Worm (Caenorhabditis elegans) whole organism, mixed stage, embryonic: ENCODE results near the gene clec-68.

Source experiments
- blmp-1 ChIP-seq: fragments of 150-350 bp; optimal IDR thresholded peaks from 2 replicates; lab custom pipeline; 2014; ENCODE audit warnings: missing biosample characterization, missing genetic modification characterization
- ceh-43 ChIP-seq: fragments of 200-800 bp; sonication (Bioruptor generic); optimal IDR thresholded peaks from 2 replicates; lab custom pipeline; 2018; ENCODE audit warnings: mild to moderate bottlenecking, missing genetic modification characterization, moderate library complexity, missing compliant biosample characterization
- drap-1 ChIP-seq: fragments of 200-800 bp; sonication (Bioruptor generic); optimal IDR thresholded peaks from 3 replicates; lab custom pipeline; 2018; ENCODE audit warnings: mild to moderate bottlenecking, missing genetic modification characterization, missing compliant biosample characterization
- elt-1 ChIP-seq: sonication (generic microtip); optimal IDR thresholded peaks from 2 replicates; lab custom pipeline; 2017; ENCODE audit warnings: missing genetic modification characterization, mild to moderate bottlenecking, missing compliant biosample characterization, antibody characterized with exemption, moderate library complexity, borderline replicate concordance; ENCODE audit not compliant: insufficient read depth
- elt-3 ChIP-seq: fragments of 150-350 bp; optimal IDR thresholded peaks from 2 replicates; lab custom pipeline; 2014; ENCODE audit warnings: missing biosample characterization, missing genetic modification characterization
- flh-1 ChIP-seq: fragments of 200-800 bp; sonication (Bioruptor generic); optimal IDR thresholded peaks from 2 replicates; lab custom pipeline; 2018; ENCODE audit warnings: mild to moderate bottlenecking, missing genetic modification characterization, moderate library complexity, missing compliant biosample characterization
- hlh-1 ChIP-seq: fragments of 150-350 bp; optimal IDR thresholded peaks from 2 replicates; lab custom pipeline; 2014; ENCODE audit warnings: missing biosample characterization, missing genetic modification reagents, missing genetic modification characterization
- lin-13 ChIP-seq: fragments of 150-350 bp; optimal IDR thresholded peaks from 2 replicates; lab custom pipeline; 2014; ENCODE audit warnings: missing biosample characterization, missing genetic modification characterization
- lsy-2 ChIP-seq: fragments of 150-350 bp; optimal IDR thresholded peaks from 2 replicates; lab custom pipeline; 2014; ENCODE audit warnings: missing biosample characterization, missing genetic modification characterization
- mab-5 ChIP-seq: fragments of 150-350 bp; optimal IDR thresholded peaks from 2 replicates; lab custom pipeline; 2014; ENCODE audit warnings: missing biosample characterization, missing genetic modification characterization
- mls-2 ChIP-seq: sonication (generic microtip); optimal IDR thresholded peaks from 2 replicates; lab custom pipeline; 2016; ENCODE audit warnings: mild to moderate bottlenecking, missing genetic modification characterization, moderate library complexity, missing compliant biosample characterization
- nhr-237 ChIP-seq: fragments of 150-350 bp; optimal IDR thresholded peaks from 2 replicates; lab custom pipeline; 2014; ENCODE audit warnings: missing biosample characterization, missing genetic modification characterization
- nhr-76 ChIP-seq: sonication (generic microtip); optimal IDR thresholded peaks from 2 replicates; lab custom pipeline; 2017; ENCODE audit warnings: missing biosample characterization, missing genetic modification characterization
- ztf-11 ChIP-seq: fragments of 150-350 bp; optimal IDR thresholded peaks from 2 replicates; lab custom pipeline; 2014; ENCODE audit warnings: missing biosample characterization, missing genetic modification characterization

The clec-68 gene

DNA sequence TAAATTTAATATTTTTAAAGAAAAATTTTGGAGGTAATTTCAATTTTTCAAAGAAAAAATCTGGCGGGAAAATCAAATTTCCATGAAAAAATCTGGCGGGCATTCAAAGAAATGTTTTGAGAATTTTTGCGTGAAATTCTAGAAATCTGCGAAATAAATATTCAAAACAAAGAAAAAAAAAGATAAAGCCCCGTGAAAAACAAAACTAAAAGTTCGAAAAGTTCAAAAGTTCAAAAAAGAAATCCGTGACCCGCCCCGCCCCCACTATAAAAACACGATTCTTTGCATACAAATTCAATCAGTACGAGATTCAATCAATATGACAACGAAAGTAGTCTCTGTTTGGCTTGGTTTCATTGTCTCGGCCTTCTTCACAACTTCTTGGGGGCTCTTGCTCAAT, 46.8 kb downstream of the clec-68 start, which contains the start of gene clec-79:
clec-79 (plus strand) TSS at position 301 of the 400 bp plus-strand sequence.
- TF ChIP-seq elt-1 (tag; lab: Kevin White, UChicago): no peak
- TF ChIP-seq hlh-1 (tag; lab: Kevin White, UChicago): no peak
- no peak for TF ChIP-seq nhr-76 (tag; lab: Kevin White, UChicago)
- no peak for TF ChIP-seq drap-1 (GFP tag; lab: Kevin White, UChicago)
- TF ChIP-seq mls-2 (tag; lab: Kevin White, UChicago): no peak

DNA sequence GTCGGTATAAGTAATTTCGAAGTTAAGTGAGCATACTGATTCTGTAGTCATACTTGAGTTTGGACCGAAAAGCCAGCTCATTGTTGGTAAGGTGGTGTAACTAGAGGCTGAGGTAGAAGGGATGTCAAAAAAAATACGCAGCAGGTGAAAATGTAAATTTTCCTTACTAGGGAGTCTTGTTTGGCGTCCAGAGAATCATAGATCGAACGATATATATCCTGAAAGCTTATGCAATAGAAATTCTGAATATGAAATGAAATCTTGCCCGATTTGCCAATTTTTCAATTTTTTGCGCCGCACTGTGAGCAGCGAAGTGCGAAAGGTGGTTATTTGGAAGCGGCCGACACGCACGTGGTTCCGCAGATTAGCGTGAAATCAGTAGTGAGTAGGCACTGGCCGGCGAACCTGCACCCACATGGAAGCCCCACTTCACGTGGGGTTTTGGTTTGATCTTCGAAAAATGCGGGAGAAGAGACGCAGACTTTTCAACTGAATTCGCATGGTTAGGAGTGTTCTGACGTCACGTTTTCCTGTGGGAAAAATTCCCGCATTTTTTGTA, 51.8 kb downstream of the clec-68 start, which contains the start of gene srh-220:
srh-220 (minus strand) TSS at position 51 of the 559 bp plus-strand sequence.
- TF ChIP-seq elt-3 (tag; lab: Kevin White, UChicago) (no peak), blmp-1 (no peak), mls-2 (tag; lab: Kevin White, UChicago) (no peak), ztf-11 (tag; lab: Kevin White, UChicago) (no peak), flh-1 (no peak), drap-1 (GFP tag; lab: Kevin White, UChicago) (no peak), lsy-2 (tag; lab: Kevin White, UChicago) (no peak), nhr-237 (tag; lab: Kevin White, UChicago) (no peak), ceh-43 (GFP tag; lab: Kevin White, UChicago) (no peak), lin-13 (tag; lab: Kevin White, UChicago) (no peak), mab-5 (tag; lab: Kevin White, UChicago) (no peak), elt-1 (tag; lab: Kevin White, UChicago) (no peak)
